Worm (Caenorhabditis elegans) whole organism, midembryonic: ENCODE data around the gene eas-1.

Experiments used
- cog-1 ChIP-seq: sonication (generic microtip); optimal IDR thresholded peaks from 2 replicates; lab custom pipeline; 2016; ENCODE audit warnings: missing genetic modification characterization, missing compliant biosample characterization
- klf-2 ChIP-seq: fragments of 200-800 bp; sonication (Bioruptor generic); conservative IDR thresholded peaks from 2 replicates; pipeline ENCODE4 v1.3.6; 2022; ENCODE audit warnings: missing genetic modification reagents, missing genetic modification characterization, missing compliant biosample characterization
- med-1 ChIP-seq: sonication (generic microtip); optimal IDR thresholded peaks from 2 replicates; lab custom pipeline; 2017; ENCODE audit warnings: missing genetic modification characterization, mild to moderate bottlenecking, missing compliant biosample characterization, antibody characterized with exemption, missing genetic modification reagents; ENCODE audit not compliant: insufficient read depth

- no peak for TF ChIP-seq med-1 (GFP tag; lab: Kevin White, UChicago)
- TF ChIP-seq klf-2 (GFP tag; lab: Robert Waterston, UW): no peak
- TF ChIP-seq cog-1 (tag; lab: Kevin White, UChicago): no peak
Observed at ce11 chrII:4766284-4766683, 26.1 kb downstream of the eas-1 start, which contains the start of gene ttm-2.
